Worm (Caenorhabditis elegans) whole organism, L4/young adult: ENCODE data around the gene clec-137.

Source experiments
- W03F9.2 ChIP-seq: fragments of 150-350 bp; optimal IDR thresholded peaks from 2 replicates; lab custom pipeline; 2014; ENCODE audit warnings: missing biosample characterization, missing genetic modification characterization
- dao-5 ChIP-seq: sonication (generic microtip); optimal IDR thresholded peaks from 2 replicates; lab custom pipeline; 2016; ENCODE audit warnings: missing genotype, missing genetic modification characterization, moderate library complexity, missing compliant biosample characterization
- him-1 ChIP-seq: sonication (generic microtip); optimal IDR thresholded peaks from 2 replicates; lab custom pipeline; 2016; ENCODE audit warnings: missing genotype, missing genetic modification reagents, missing genetic modification characterization, missing compliant biosample characterization

DNA sequence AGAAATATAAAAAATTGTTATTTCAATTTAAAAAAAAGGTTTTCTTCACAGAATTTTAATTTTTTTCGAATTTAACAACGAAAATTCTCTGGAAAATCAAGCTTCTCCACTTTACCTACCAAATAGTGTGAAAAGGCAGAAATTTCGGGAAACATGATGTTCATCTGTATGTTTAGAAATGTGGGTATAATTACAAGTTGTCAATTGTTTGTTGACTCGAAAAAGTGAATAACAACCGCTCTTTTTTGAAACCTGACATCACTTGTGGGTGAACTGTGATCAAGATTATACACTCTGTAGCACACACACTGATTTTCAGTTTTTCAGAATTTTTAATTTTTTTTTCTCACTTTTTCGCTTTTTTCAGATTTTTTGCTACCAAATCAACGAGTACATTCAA is 18.1 kb downstream of the clec-137 start:
- no peak for TF ChIP-seq dao-5
- no peak for TF ChIP-seq W03F9.2 (tag; lab: Kevin White, UChicago)
- TF ChIP-seq him-1 (tag; lab: Kevin White, UChicago) = no peak
